Worm (Caenorhabditis elegans): Measurements from ENCODE around the gene txt-1.

txt-1 gene

ce11 chrII:66322-66721 lies 39.7 kb upstream of the txt-1 start (continued):
- TF ChIP-seq egrh-3 (GFP tag; IDR thresholded peaks at IDR 0.05) (no peak), attf-3 (GFP tag; conservative IDR thresholded peaks at IDR 0.05) (no peak), Y53G8AR.9 (GFP tag; conservative IDR thresholded peaks at IDR 0.05) (no peak), lin-26 (GFP tag; IDR thresholded peaks at IDR 0.05) (peak; percentile 67; the same call in 1 of the 2 replicates), ceh-40 (GFP tag; IDR thresholded peaks at IDR 0.05) (no peak), Y79H2A.3 (GFP tag; conservative IDR thresholded peaks at IDR 0.05) (no peak), madf-8 (GFP tag; conservative IDR thresholded peaks at IDR 0.05) (no peak), nhr-80 (tag; optimal IDR thresholded peaks at IDR 0.05) (peak; percentile 3), madf-6 (GFP tag; IDR thresholded peaks at IDR 0.05) (peak; percentile 39; the same call in 1 of the 2 replicates), hlh-12 (tag; optimal IDR thresholded peaks at IDR 0.05) (no peak), sea-2 (GFP tag; IDR thresholded peaks at IDR 0.05) (no peak), ztf-26 (tag; optimal IDR thresholded peaks at IDR 0.05) (no peak), F22D6.2 (tag; optimal IDR thresholded peaks at IDR 0.05) (no peak), tbp1 (GFP tag; optimal IDR thresholded peaks at IDR 0.05) (no peak), egl-18 (GFP tag; IDR thresholded peaks at IDR 0.05) (no peak)

ce11 chrII:67663-68062 lies 38.3 kb upstream of the txt-1 start:
- TF ChIP-seq bed-2 (GFP tag; IDR thresholded peaks at IDR 0.05) (no peak), K11D2.4 (GFP tag; IDR thresholded peaks at IDR 0.05) (no peak), ekl-4 (GFP tag; IDR thresholded peaks at IDR 0.05) (no peak), Y53G8AR.9 (GFP tag; conservative IDR thresholded peaks at IDR 0.05) (no peak), lin-40 (tag; optimal IDR thresholded peaks at IDR 0.05) (no peak), egrh-3 (GFP tag; IDR thresholded peaks at IDR 0.05) (no peak), die-1 (tag; optimal IDR thresholded peaks at IDR 0.05) (no peak), somi-1 (GFP tag; optimal IDR thresholded peaks at IDR 0.05) (no peak), lsl-1 (GFP tag; optimal IDR thresholded peaks at IDR 0.05) (no peak), madf-8 (GFP tag; conservative IDR thresholded peaks at IDR 0.05) (no peak), tbp1 (GFP tag; optimal IDR thresholded peaks at IDR 0.05) (no peak), pha-4 (tag; optimal IDR thresholded peaks at IDR 0.05) (no peak), nhr-80 (tag; optimal IDR thresholded peaks at IDR 0.05) (no peak), Y79H2A.3 (GFP tag; conservative IDR thresholded peaks at IDR 0.05) (no peak), ccch-3 (GFP tag; optimal IDR thresholded peaks at IDR 0.05) (no peak), hrde-1 (tag; optimal IDR thresholded peaks at IDR 0.05; ENCODE audit: borderline replicate concordance) (no peak), egl-44 (GFP tag; IDR thresholded peaks at IDR 0.05) (no peak), rpc-1 (optimal IDR thresholded peaks at IDR 0.05) (no peak), rpc-1 (tag; optimal IDR thresholded peaks at IDR 0.05) (no peak)

ce11 chrII:68757-69156 lies 37.2 kb upstream of the txt-1 start:
- TF ChIP-seq madf-3 (GFP tag; IDR thresholded peaks at IDR 0.05) (no peak), hsf-1 (GFP tag; IDR thresholded peaks at IDR 0.05) (no peak), sptf-2 (GFP tag; optimal IDR thresholded peaks at IDR 0.05) (no peak), ztf-26 (tag; optimal IDR thresholded peaks at IDR 0.05) (no peak), dpl-1 (GFP tag; optimal IDR thresholded peaks at IDR 0.05) (no peak), unc-130 (GFP tag; optimal IDR thresholded peaks at IDR 0.05) (no peak), nfya-1 (tag; optimal IDR thresholded peaks at IDR 0.05; ENCODE audit: borderline replicate concordance, insufficient read depth) (no peak), snpc-1.3 (tag; optimal IDR thresholded peaks at IDR 0.05; ENCODE audit: insufficient read depth) (no peak), B0019.2 (GFP tag; conservative IDR thresholded peaks at IDR 0.05) (no peak)

ce11 chrII:69354-69753 lies 36.6 kb upstream of the txt-1 start, which contains the start of gene egl-26:
TSS of gene egl-26 (plus strand) at chrII:69654.
- TF ChIP-seq tlf-1 (GFP tag; optimal IDR thresholded peaks at IDR 0.05) (no peak), nfyb-1 (GFP tag; IDR thresholded peaks at IDR 0.05) (no peak), rec-8 (tag; optimal IDR thresholded peaks at IDR 0.05) (no peak), nhr-120 (GFP tag; IDR thresholded peaks at IDR 0.05) (no peak), madf-10 (tag; optimal IDR thresholded peaks at IDR 0.05) (no peak), hsf-1 (GFP tag; IDR thresholded peaks at IDR 0.05) (no peak), madf-6 (GFP tag; IDR thresholded peaks at IDR 0.05) (no peak), dpl-1 (GFP tag; optimal IDR thresholded peaks at IDR 0.05) (no peak), dox-1 (GFP tag; IDR thresholded peaks at IDR 0.05) (no peak), egrh-3 (GFP tag; IDR thresholded peaks at IDR 0.05) (no peak), F55B11.4 (tag; optimal IDR thresholded peaks at IDR 0.05; ENCODE audit: borderline replicate concordance, insufficient read depth) (no peak)

Data from whole organism, young adult.